Fruit fly (Drosophila melanogaster) whole organism, embryonic: Measurements from ENCODE around the gene CG7916.

Experiments used
- CG10654 ChIP-seq: fragments of 200-800 bp; sonication (Bioruptor generic); optimal IDR thresholded peaks from 2 replicates; lab custom pipeline; 2016; ENCODE audit warnings: missing biosample characterization, missing genetic modification characterization
- CG16815 ChIP-seq: fragments of 200-800 bp; sonication (Bioruptor generic); optimal IDR thresholded peaks from 3 replicates; lab custom pipeline; 2017; ENCODE audit warnings: missing biosample characterization, mild to moderate bottlenecking, missing genetic modification characterization
- CG2129 ChIP-seq: fragments of 200-800 bp; sonication (Bioruptor generic); IDR thresholded peaks from 2 replicates; pipeline ENCODE4 v1.3.6; 2022; ENCODE audit warnings: missing biosample characterization, missing genetic modification characterization; ENCODE audit not compliant: partially characterized antibody
- CG8290 ChIP-seq, 3 experiments: fragments of 200-800 bp; sonication (Bioruptor generic); optimal IDR thresholded peaks; 2 replicates each; lab custom pipeline; 2016 to 2019; ENCODE audit warnings: missing biosample characterization in 3 of 3, missing genetic modification characterization in 3 of 3, mild to moderate bottlenecking in 2 of 3, moderate library complexity in 1 of 3
- bowl ChIP-seq: fragments of 200-800 bp; sonication (Bioruptor generic); IDR thresholded peaks from 2 replicates; pipeline ENCODE4 v1.3.6; 2022; ENCODE audit warnings: missing biosample characterization, missing genetic modification characterization
- gro ChIP-seq: fragments of 200-800 bp; sonication (Bioruptor generic); optimal IDR thresholded peaks from 2 replicates; lab custom pipeline; 2016; ENCODE audit warnings: missing biosample characterization, missing genetic modification characterization
- ham ChIP-seq: fragments of 200-800 bp; sonication (Bioruptor generic); IDR thresholded peaks from 2 replicates; pipeline ENCODE4 v1.3.6; 2022; ENCODE audit warnings: missing biosample characterization, missing genetic modification characterization
- her ChIP-seq: fragments of 200-800 bp; sonication (Bioruptor generic); optimal IDR thresholded peaks from 2 replicates; lab custom pipeline; 2016; ENCODE audit warnings: missing biosample characterization, missing genetic modification characterization
- hkb ChIP-seq, 2 experiments: fragments of 200-800 bp in 1 of 2; fragments of >200 bp in 1 of 2; sonication (Bioruptor generic) in 1 of 2; IDR thresholded peaks in 1 of 2; optimal IDR thresholded peaks in 1 of 2; 2 replicates each; pipeline versions ENCODE4 v1.3.6 to Lab custom; 2017 to 2022; ENCODE audit warnings: missing biosample characterization in 1 of 2, missing genetic modification characterization in 1 of 2
- vvl ChIP-seq: fragments of 200-800 bp; sonication (Bioruptor generic); IDR thresholded peaks from 2 replicates; pipeline ENCODE4 v1.3.6; 2022; ENCODE audit warnings: missing biosample characterization, missing genetic modification characterization

DNA sequence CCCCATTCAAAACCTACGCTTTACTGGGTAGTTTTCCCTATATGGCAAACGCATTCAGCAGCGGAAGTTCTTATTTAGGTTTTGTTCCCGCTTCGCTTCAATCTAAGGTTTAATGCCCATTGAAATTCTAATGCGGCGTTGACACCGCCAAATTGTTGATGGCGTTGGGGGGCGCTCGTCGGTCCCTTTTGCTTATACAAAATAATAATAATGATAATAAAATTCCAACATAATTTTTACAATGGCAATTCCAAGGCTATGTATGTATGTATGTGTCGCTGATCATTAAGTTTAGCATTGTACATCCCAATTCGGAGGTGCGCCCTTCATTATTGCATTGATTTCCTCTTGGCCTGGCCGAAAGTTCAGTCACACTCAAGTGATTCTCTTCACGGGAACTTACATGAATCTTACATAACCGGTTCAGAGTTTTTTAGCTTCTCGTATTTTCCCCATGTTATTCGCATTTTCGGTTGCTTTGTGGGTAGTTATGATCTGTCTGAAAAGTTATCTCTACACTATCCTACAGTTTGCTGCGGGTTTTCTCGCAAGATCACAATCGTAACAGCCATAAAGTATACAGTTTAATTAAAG lies 37.6 kb downstream of the CG7916 start:
- no peak for TF ChIP-seq her
- TF ChIP-seq gro (GFP tag; lab: Kevin White, UChicago) = no peak
- no peak for TF ChIP-seq CG8290 (GFP tag; optimal IDR thresholded peaks at IDR 0.05; lab: Kevin White, UChicago)
- TF ChIP-seq CG8290 (tag; optimal IDR thresholded peaks at IDR 0.05; lab: Kevin White, UChicago) = no peak
- no peak for TF ChIP-seq hkb (optimal IDR thresholded peaks at IDR 0.05; lab: Kevin White, UChicago)
- TF ChIP-seq hkb (GFP tag; IDR thresholded peaks at IDR 0.05; lab: Robert Waterston, UW) = no peak
- TF ChIP-seq bowl = no peak
- TF ChIP-seq CG16815 (GFP tag; lab: Kevin White, UChicago) = no peak
- TF ChIP-seq CG2129 (GFP tag; lab: Robert Waterston, UW) = no peak
- TF ChIP-seq vvl (GFP tag; lab: Robert Waterston, UW) = no peak
- TF ChIP-seq ham (GFP tag; lab: Robert Waterston, UW) = no peak
- no peak for TF ChIP-seq CG10654 (GFP tag; lab: Kevin White, UChicago)
